Fruit fly (Drosophila melanogaster) whole organism, embryonic: ENCODE results near the gene sif.

Experiments used
- Awh ChIP-seq: fragments of 200-800 bp; sonication (Bioruptor generic); IDR thresholded peaks from 2 replicates; pipeline ENCODE4, ENCODE4 v1.3.6; 2022; ENCODE audit warnings: missing biosample characterization, missing genetic modification characterization
- Blimp-1 ChIP-seq: fragments of 200-800 bp; sonication (Bioruptor generic); optimal IDR thresholded peaks from 3 replicates; lab custom pipeline; 2018; ENCODE audit warnings: missing biosample characterization, missing genetic modification characterization, mild to moderate bottlenecking, moderate library complexity, missing genetic modification reagents
- CG10462 ChIP-seq: fragments of 200-800 bp; sonication (Bioruptor generic); optimal IDR thresholded peaks from 2 replicates; lab custom pipeline; 2016; ENCODE audit warnings: missing biosample characterization, missing genetic modification characterization
- CG11247 ChIP-seq: fragments of 200-800 bp; sonication (Bioruptor generic); IDR thresholded peaks from 2 replicates; pipeline ENCODE4 v1.3.6; 2022; ENCODE audit warnings: missing biosample characterization, missing genetic modification characterization
- CG11695 ChIP-seq: fragments of 200-800 bp; sonication (Bioruptor generic); IDR thresholded peaks from 3 replicates; pipeline ENCODE4 v1.3.6; 2022; ENCODE audit warnings: missing biosample characterization, missing genetic modification characterization
- CG12744 ChIP-seq: fragments of 200-800 bp; sonication (Bioruptor generic); optimal IDR thresholded peaks from 2 replicates; lab custom pipeline; 2016; ENCODE audit warnings: missing biosample characterization, missing genetic modification characterization
- CG12769 ChIP-seq: fragments of 200-800 bp; sonication (Bioruptor generic); optimal IDR thresholded peaks from 2 replicates; lab custom pipeline; 2019; ENCODE audit warnings: missing biosample characterization, mild to moderate bottlenecking, missing genetic modification characterization, moderate library complexity
- CG15479 ChIP-seq: fragments of 200-800 bp; sonication (Bioruptor generic); optimal IDR thresholded peaks from 3 replicates; lab custom pipeline; 2019; ENCODE audit warnings: missing biosample characterization, mild to moderate bottlenecking, missing genetic modification characterization, moderate library complexity
- CG15514 ChIP-seq: fragments of 200-800 bp; sonication (Bioruptor generic); optimal IDR thresholded peaks from 3 replicates; lab custom pipeline; 2017; ENCODE audit warnings: missing biosample characterization, missing genetic modification characterization, mild to moderate bottlenecking, moderate library complexity, missing genetic modification reagents
- CG18764 ChIP-seq: fragments of 200-800 bp; sonication (Bioruptor generic); optimal IDR thresholded peaks from 3 replicates; lab custom pipeline; 2016; ENCODE audit warnings: missing biosample characterization, missing genetic modification characterization
- CG2678 ChIP-seq: fragments of 200-800 bp; sonication (Bioruptor generic); optimal IDR thresholded peaks from 3 replicates; lab custom pipeline; 2019; ENCODE audit warnings: missing biosample characterization, mild to moderate bottlenecking, missing genetic modification characterization, moderate library complexity
- CG4617 ChIP-seq: fragments of 200-800 bp; sonication (Bioruptor generic); optimal IDR thresholded peaks from 3 replicates; lab custom pipeline; 2016; ENCODE audit warnings: missing biosample characterization, missing genetic modification characterization, borderline replicate concordance
- CG4854 ChIP-seq: fragments of 200-800 bp; sonication (Bioruptor generic); optimal IDR thresholded peaks from 2 replicates; lab custom pipeline; 2016; ENCODE audit warnings: missing biosample characterization, missing genetic modification characterization, inconsistent platforms
- CG5180 ChIP-seq: fragments of 200-800 bp; sonication (Bioruptor generic); optimal IDR thresholded peaks from 3 replicates; lab custom pipeline; 2017; ENCODE audit warnings: missing biosample characterization, missing genetic modification characterization, mild to moderate bottlenecking, moderate library complexity, missing genetic modification reagents
- CG8388 ChIP-seq: fragments of 200-800 bp; sonication (Bioruptor generic); optimal IDR thresholded peaks from 2 replicates; lab custom pipeline; 2019; ENCODE audit warnings: missing biosample characterization, mild to moderate bottlenecking, missing genetic modification characterization, moderate library complexity
- CG8765 ChIP-seq: fragments of 200-800 bp; sonication (Bioruptor generic); IDR thresholded peaks from 2 replicates; pipeline ENCODE4 v1.3.6; 2022; ENCODE audit warnings: missing biosample characterization, missing genetic modification characterization
- CG9215 ChIP-seq: fragments of 200-800 bp; sonication (Bioruptor generic); IDR thresholded peaks from 2 replicates; pipeline ENCODE4 v1.3.6; 2022; ENCODE audit warnings: missing biosample characterization, missing genetic modification characterization
- Deaf1 ChIP-seq: fragments of 200-800 bp; optimal IDR thresholded peaks from 3 replicates; lab custom pipeline; 2019; ENCODE audit warnings: missing biosample characterization, mild to moderate bottlenecking, missing genetic modification characterization, moderate library complexity
- Doc3 ChIP-seq: fragments of 200-800 bp; sonication (Bioruptor generic); IDR thresholded peaks from 3 replicates; pipeline ENCODE4 v1.3.6; 2022; ENCODE audit warnings: missing biosample characterization, missing genetic modification characterization; ENCODE audit not compliant: partially characterized antibody
- Drgx ChIP-seq: fragments of 200-800 bp; sonication (Bioruptor generic); IDR thresholded peaks from 2 replicates; pipeline ENCODE4 v1.3.6; 2022; ENCODE audit warnings: missing biosample characterization, missing genetic modification characterization
- Ets65A ChIP-seq: fragments of 200-800 bp; sonication (Bioruptor generic); peaks from one replicate; lab custom pipeline; 2016; ENCODE audit warnings: missing biosample characterization, missing genetic modification characterization
- Hr39 ChIP-seq: fragments of >200 bp; optimal IDR thresholded peaks from 2 replicates; lab custom pipeline; 2017
- MTF-1 ChIP-seq: fragments of 200-800 bp; sonication (Bioruptor generic); optimal IDR thresholded peaks from 2 replicates; lab custom pipeline; 2018; ENCODE audit warnings: missing biosample characterization, mild to moderate bottlenecking, missing genetic modification characterization, borderline replicate concordance
- Med ChIP-seq: fragments of 200-800 bp; sonication (Bioruptor generic); peaks from one replicate; lab custom pipeline; 2016; ENCODE audit warnings: missing biosample characterization, missing genetic modification characterization, mild to moderate bottlenecking, inconsistent platforms, moderate library complexity
- NFAT ChIP-seq: fragments of 200-800 bp; sonication (Bioruptor generic); IDR thresholded peaks from 2 replicates; pipeline ENCODE4 v1.3.6; 2022; ENCODE audit warnings: missing biosample characterization, missing genetic modification characterization
- Nf-YA ChIP-seq: fragments of 200-800 bp; sonication (Bioruptor generic); IDR thresholded peaks from 2 replicates; pipeline ENCODE4 v1.3.6; 2022; ENCODE audit warnings: missing biosample characterization, missing genetic modification characterization
- PHDP ChIP-seq: fragments of 200-800 bp; sonication (Bioruptor generic); optimal IDR thresholded peaks from 3 replicates; lab custom pipeline; 2018; ENCODE audit warnings: missing biosample characterization, mild to moderate bottlenecking, missing genetic modification characterization, moderate library complexity
- Pdp1 ChIP-seq, 2 experiments: fragments of 200-800 bp; sonication (Bioruptor generic); optimal IDR thresholded peaks; 3 replicates each; lab custom pipeline; 2016; ENCODE audit warnings: missing biosample characterization in 2 of 2, missing genetic modification characterization in 2 of 2, mild to moderate bottlenecking in 1 of 2, moderate library complexity in 1 of 2
- Six4 ChIP-seq: fragments of 200-800 bp; sonication (Bioruptor generic); optimal IDR thresholded peaks from 2 replicates; lab custom pipeline; 2016; ENCODE audit warnings: missing biosample characterization, missing genetic modification characterization
- Usf ChIP-seq: fragments of 200-800 bp; sonication (Bioruptor generic); optimal IDR thresholded peaks from 2 replicates; lab custom pipeline; 2017; ENCODE audit warnings: missing genotype, missing biosample characterization, missing genetic modification characterization
- abd-A ChIP-seq: fragments of 200-800 bp; sonication (Bioruptor generic); optimal IDR thresholded peaks from 3 replicates; lab custom pipeline; 2019; ENCODE audit warnings: missing biosample characterization, mild to moderate bottlenecking, missing genetic modification characterization, moderate library complexity
- caup ChIP-seq: fragments of 200-800 bp; sonication (Bioruptor generic); optimal IDR thresholded peaks from 3 replicates; lab custom pipeline; 2017; ENCODE audit warnings: missing biosample characterization, mild to moderate bottlenecking, missing genetic modification characterization, moderate library complexity; ENCODE audit not compliant: severe bottlenecking
- chinmo ChIP-seq: fragments of 200-800 bp; sonication (Bioruptor generic); IDR thresholded peaks from 4 replicates; pipeline ENCODE4 v1.3.6; 2022; ENCODE audit warnings: missing biosample characterization, missing genetic modification characterization; ENCODE audit not compliant: partially characterized antibody
- cwo ChIP-seq: fragments of 200-800 bp; sonication (Bioruptor generic); optimal IDR thresholded peaks from 3 replicates; lab custom pipeline; 2017; ENCODE audit warnings: missing biosample characterization, missing genetic modification characterization, mild to moderate bottlenecking, moderate library complexity, missing genetic modification reagents
- gcm2 ChIP-seq: fragments of 200-800 bp; sonication (Bioruptor generic); optimal IDR thresholded peaks from 2 replicates; lab custom pipeline; 2016; ENCODE audit warnings: missing biosample characterization, missing genetic modification characterization
- ind ChIP-seq: fragments of 200-800 bp; sonication (Bioruptor generic); optimal IDR thresholded peaks from 3 replicates; lab custom pipeline; 2016; ENCODE audit warnings: missing biosample characterization, missing genetic modification characterization
- kay ChIP-seq: fragments of 200-800 bp; sonication (Bioruptor generic); optimal IDR thresholded peaks from 2 replicates; lab custom pipeline; 2016; ENCODE audit warnings: missing biosample characterization, missing genetic modification characterization
- ken ChIP-seq: fragments of 200-800 bp; sonication (Bioruptor generic); IDR thresholded peaks from 3 replicates; pipeline ENCODE4 v1.3.6; 2022; ENCODE audit warnings: missing biosample characterization, missing genetic modification characterization
- oc ChIP-seq: fragments of 200-800 bp; sonication (Bioruptor generic); optimal IDR thresholded peaks from 2 replicates; lab custom pipeline; 2018; ENCODE audit warnings: missing biosample characterization, mild to moderate bottlenecking, missing genetic modification characterization, moderate library complexity
- p53 ChIP-seq: fragments of 200-800 bp; sonication (Bioruptor generic); optimal IDR thresholded peaks from 2 replicates; lab custom pipeline; 2016; ENCODE audit warnings: missing biosample characterization, missing genetic modification characterization
- pum ChIP-seq: fragments of 200-800 bp; sonication (Bioruptor generic); optimal IDR thresholded peaks from 2 replicates; lab custom pipeline; 2016; ENCODE audit warnings: missing biosample characterization, missing genetic modification characterization
- sd ChIP-seq: fragments of 200-800 bp; sonication (Bioruptor generic); optimal IDR thresholded peaks from 3 replicates; lab custom pipeline; 2018; ENCODE audit warnings: missing biosample characterization, mild to moderate bottlenecking, missing genetic modification characterization, moderate library complexity
- sqz ChIP-seq: fragments of 200-800 bp; sonication (Bioruptor generic); optimal IDR thresholded peaks from 3 replicates; lab custom pipeline; 2018; ENCODE audit warnings: missing biosample characterization, mild to moderate bottlenecking, missing genetic modification characterization
- sr ChIP-seq: fragments of 200-800 bp; sonication (Bioruptor generic); IDR thresholded peaks from 3 replicates; pipeline ENCODE4 v1.3.6; 2022; ENCODE audit warnings: missing biosample characterization, missing genetic modification characterization
- stc ChIP-seq: fragments of 200-800 bp; sonication (Bioruptor generic); IDR thresholded peaks from 2 replicates; pipeline ENCODE4 v1.3.6; 2022; ENCODE audit warnings: missing biosample characterization, missing genetic modification characterization
- tin ChIP-seq: fragments of 200-800 bp; sonication (Bioruptor generic); optimal IDR thresholded peaks from 3 replicates; lab custom pipeline; 2016; ENCODE audit warnings: missing biosample characterization, missing genetic modification characterization
- vvl ChIP-seq: fragments of 200-800 bp; sonication (Bioruptor generic); IDR thresholded peaks from 2 replicates; pipeline ENCODE4 v1.3.6; 2022; ENCODE audit warnings: missing biosample characterization, missing genetic modification characterization

The sif gene

dm6 chr3L:5785237-5786062 lies 127.7 kb downstream of the sif start (continued):
- 0 out of 3 replicates have a peak, but pooled peaks have one; percentile 36 for TF ChIP-seq ken (GFP tag; lab: Robert Waterston, UW)
- TF ChIP-seq caup (GFP tag; lab: Kevin White, UChicago): no peak
- TF ChIP-seq, all 482 proteins: peak for 34

dm6 chr3L:5786604-5787003 lies 128.9 kb downstream of the sif start, which contains the start of gene Cralbp:
Gene Cralbp (minus strand): TSS chr3L:5786718.
- TF ChIP-seq oc (peak; percentile 45), Ets65A (GFP tag; lab: Kevin White, UChicago) (peak; percentile 69), Blimp-1 (peak; percentile 54), CG18764 (no peak), Med (peak; percentile 45), CG11247 (GFP tag; lab: Robert Waterston, UW) (no peak), sqz (peak; percentile 30), CG12769 (tag; lab: Kevin White, UChicago) (peak; percentile 38), CG11695 (GFP tag; lab: Robert Waterston, UW) (no peak), chinmo (GFP tag; lab: Robert Waterston, UW) (0 out of 4 replicates have a peak, but pooled peaks have one; percentile 71), gcm2 (GFP tag; lab: Kevin White, UChicago) (no peak), CG12744 (GFP tag; lab: Kevin White, UChicago) (no peak), cwo (no peak), sd (tag; lab: Kevin White, UChicago) (no peak), p53 (GFP tag; lab: Kevin White, UChicago) (no peak), stc (GFP tag; lab: Robert Waterston, UW) (no peak), CG5180 (GFP tag; lab: Kevin White, UChicago) (peak; percentile 16), Drgx (GFP tag; lab: Robert Waterston, UW) (0 out of 2 replicates have a peak, but pooled peaks have one; percentile 22), CG8388 (GFP tag; lab: Kevin White, UChicago) (no peak), MTF-1 (GFP tag; lab: Kevin White, UChicago) (no peak), tin (no peak), Deaf1 (peak; percentile 77), Pdp1 (GFP tag; optimal IDR thresholded peaks at IDR 0.05; lab: Kevin White, UChicago) (peak in 1 of 2 experiments; percentile 89), NFAT (GFP tag; lab: Robert Waterston, UW) (no peak), CG8765 (GFP tag; lab: Robert Waterston, UW) (no peak), CG2678 (tag; lab: Kevin White, UChicago) (no peak), Hr39 (lab: Kevin White, UChicago) (no peak)

- TF ChIP-seq pum (GFP tag; lab: Kevin White, UChicago): no peak
- no peak for TF ChIP-seq CG4854
- TF ChIP-seq sr (GFP tag; lab: Robert Waterston, UW): peak; percentile 82
- no peak for TF ChIP-seq CG9215
- no peak for TF ChIP-seq CG15514 (GFP tag; lab: Kevin White, UChicago)
- TF ChIP-seq CG15479 (GFP tag; lab: Kevin White, UChicago): peak; percentile 44
- no peak for TF ChIP-seq Nf-YA (GFP tag; lab: Robert Waterston, UW)
- no peak for TF ChIP-seq CG10462 (GFP tag; lab: Kevin White, UChicago)
- TF ChIP-seq Doc3 (GFP tag; lab: Robert Waterston, UW): no peak
- TF ChIP-seq Awh: peak; percentile 84
- peak; percentile 52 for TF ChIP-seq abd-A (tag; lab: Kevin White, UChicago)
- peak; percentile 36; the same call in 1 of the 2 replicates for TF ChIP-seq vvl (GFP tag; lab: Robert Waterston, UW)
- no peak for TF ChIP-seq Six4 (GFP tag; lab: Kevin White, UChicago)
- TF ChIP-seq Usf (GFP tag; lab: Kevin White, UChicago): no peak
- TF ChIP-seq CG4617 (GFP tag; lab: Kevin White, UChicago): no peak
- TF ChIP-seq kay (GFP tag; lab: Kevin White, UChicago): no peak
- no peak for TF ChIP-seq ind (GFP tag; lab: Kevin White, UChicago)
- no peak for TF ChIP-seq Pdp1 (GFP tag; optimal IDR thresholded peaks at IDR 0.05; lab: Kevin White, UChicago)
- no peak for TF ChIP-seq PHDP (tag; lab: Kevin White, UChicago)
Measured at dm6 chr3L:5787476-5787875, 129.8 kb downstream of the sif start.
